Fruit fly (Drosophila melanogaster) whole organism, embryonic: ENCODE data around the gene dah.
A peak's percentile ranks its signal among the peaks of the same experiment; 100 is the strongest.

Experiments used
- Ada2b ChIP-seq: fragments of 200-800 bp; sonication (Bioruptor generic); IDR thresholded peaks from 2 replicates; pipeline ENCODE4 v1.3.6; 2022; ENCODE audit warnings: missing biosample characterization, missing genetic modification characterization
- Atf6 ChIP-seq: fragments of 200-800 bp; sonication (Bioruptor generic); IDR thresholded peaks from 2 replicates; pipeline ENCODE4 v1.3.6; 2022; ENCODE audit warnings: missing biosample characterization, missing genetic modification characterization
- CG10147 ChIP-seq: fragments of 200-800 bp; sonication (Bioruptor generic); optimal IDR thresholded peaks from 2 replicates; lab custom pipeline; 2019; ENCODE audit warnings: missing biosample characterization, mild to moderate bottlenecking, missing genetic modification characterization, moderate library complexity
- CG10209 ChIP-seq: fragments of 200-800 bp; sonication (Bioruptor generic); optimal IDR thresholded peaks from 3 replicates; lab custom pipeline; 2017; ENCODE audit warnings: missing biosample characterization, mild to moderate bottlenecking, missing genetic modification characterization, missing genetic modification reagents
- CG10462 ChIP-seq: fragments of 200-800 bp; sonication (Bioruptor generic); optimal IDR thresholded peaks from 2 replicates; lab custom pipeline; 2016; ENCODE audit warnings: missing biosample characterization, missing genetic modification characterization
- CG10543 ChIP-seq: fragments of 200-800 bp; sonication (Bioruptor generic); optimal IDR thresholded peaks from 3 replicates; lab custom pipeline; 2017; ENCODE audit warnings: missing biosample characterization, mild to moderate bottlenecking, missing genetic modification characterization, moderate library complexity
- CG10565 ChIP-seq: fragments of 200-800 bp; sonication (Bioruptor generic); optimal IDR thresholded peaks from 3 replicates; lab custom pipeline; 2016; ENCODE audit warnings: missing biosample characterization, mild to moderate bottlenecking, missing genetic modification characterization
- CG11085 ChIP-seq: fragments of 200-800 bp; sonication (Bioruptor generic); IDR thresholded peaks from 2 replicates; pipeline ENCODE4 v1.3.6; 2022; ENCODE audit warnings: missing biosample characterization, missing genetic modification characterization
- CG11504 ChIP-seq: fragments of 200-800 bp; sonication (Bioruptor generic); optimal IDR thresholded peaks from 3 replicates; lab custom pipeline; 2019; ENCODE audit warnings: missing biosample characterization, mild to moderate bottlenecking, missing genetic modification characterization, moderate library complexity
- CG11696 ChIP-seq: fragments of 200-800 bp; sonication (Bioruptor generic); IDR thresholded peaks from 2 replicates; pipeline ENCODE4 v1.3.6; 2022; ENCODE audit warnings: missing biosample characterization, missing genetic modification characterization
- CG12942 ChIP-seq: fragments of 200-800 bp; sonication (Bioruptor generic); optimal IDR thresholded peaks from 3 replicates; lab custom pipeline; 2016; ENCODE audit warnings: missing biosample characterization, missing genetic modification characterization
- CG13424 ChIP-seq: fragments of 200-800 bp; sonication (Bioruptor generic); optimal IDR thresholded peaks from 2 replicates; lab custom pipeline; 2019; ENCODE audit warnings: missing biosample characterization, mild to moderate bottlenecking, missing genetic modification characterization, moderate library complexity
- CG15011 ChIP-seq: fragments of 200-800 bp; sonication (Bioruptor generic); optimal IDR thresholded peaks from 3 replicates; lab custom pipeline; 2018; ENCODE audit warnings: missing biosample characterization, mild to moderate bottlenecking, missing genetic modification characterization
- CG1529 ChIP-seq: fragments of 200-800 bp; sonication (Bioruptor generic); optimal IDR thresholded peaks from 3 replicates; lab custom pipeline; 2018; ENCODE audit warnings: missing biosample characterization, missing genetic modification characterization
- CG17385 ChIP-seq: fragments of 200-800 bp; sonication (Bioruptor generic); optimal IDR thresholded peaks from 3 replicates; lab custom pipeline; 2018; ENCODE audit warnings: missing biosample characterization, mild to moderate bottlenecking, missing genetic modification characterization
- CG17568 ChIP-seq: fragments of 200-800 bp; sonication (Bioruptor generic); optimal IDR thresholded peaks from 2 replicates; lab custom pipeline; 2018; ENCODE audit warnings: missing biosample characterization, mild to moderate bottlenecking, missing genetic modification characterization, moderate library complexity
- CG18764 ChIP-seq: fragments of 200-800 bp; sonication (Bioruptor generic); optimal IDR thresholded peaks from 3 replicates; lab custom pipeline; 2016; ENCODE audit warnings: missing biosample characterization, missing genetic modification characterization
- CG4424 ChIP-seq: fragments of 200-800 bp; sonication (Bioruptor generic); optimal IDR thresholded peaks from 3 replicates; lab custom pipeline; 2016; ENCODE audit warnings: missing biosample characterization, missing genetic modification characterization
- CG4617 ChIP-seq: fragments of 200-800 bp; sonication (Bioruptor generic); optimal IDR thresholded peaks from 3 replicates; lab custom pipeline; 2016; ENCODE audit warnings: missing biosample characterization, missing genetic modification characterization, borderline replicate concordance
- CG5245 ChIP-seq: fragments of 200-800 bp; sonication (Bioruptor generic); optimal IDR thresholded peaks from 3 replicates; lab custom pipeline; 2016; ENCODE audit warnings: missing biosample characterization, missing genetic modification characterization
- CG6765 ChIP-seq: fragments of 200-800 bp; sonication (Bioruptor generic); optimal IDR thresholded peaks from 3 replicates; lab custom pipeline; 2017; ENCODE audit warnings: missing biosample characterization, mild to moderate bottlenecking, missing genetic modification characterization
- CG6813 ChIP-seq: fragments of 200-800 bp; sonication (Bioruptor generic); optimal IDR thresholded peaks from 2 replicates; lab custom pipeline; 2017; ENCODE audit warnings: missing biosample characterization, missing genetic modification characterization, mild to moderate bottlenecking, moderate library complexity, missing genetic modification reagents
- CG7372 ChIP-seq: fragments of 200-800 bp; sonication (Bioruptor generic); IDR thresholded peaks from 2 replicates; pipeline ENCODE4 v1.3.6; 2022; ENCODE audit warnings: missing biosample characterization, missing genetic modification characterization
- CG8281 ChIP-seq: fragments of 200-800 bp; sonication (Bioruptor generic); optimal IDR thresholded peaks from 2 replicates; lab custom pipeline; 2018; ENCODE audit warnings: missing biosample characterization, mild to moderate bottlenecking, missing genetic modification characterization, moderate library complexity
- CG9876 ChIP-seq: fragments of 200-800 bp; sonication (Bioruptor generic); optimal IDR thresholded peaks from 2 replicates; lab custom pipeline; 2016; ENCODE audit warnings: missing biosample characterization, missing genetic modification characterization
- Dip2 ChIP-seq: fragments of 200-800 bp; sonication (Bioruptor generic); IDR thresholded peaks from 2 replicates; pipeline ENCODE4 v1.3.6; 2022; ENCODE audit warnings: missing biosample characterization, missing genetic modification characterization
- Elba2 ChIP-seq: fragments of 200-800 bp; sonication (Bioruptor generic); optimal IDR thresholded peaks from 3 replicates; lab custom pipeline; 2016; ENCODE audit warnings: missing biosample characterization, missing genetic modification characterization
- Gsc ChIP-seq: fragments of 200-800 bp; sonication (Bioruptor generic); IDR thresholded peaks from 2 replicates; pipeline ENCODE4 v1.3.6; 2022; ENCODE audit warnings: missing biosample characterization, missing genetic modification characterization
- Hr78 ChIP-seq, 2 experiments: fragments of 200-800 bp in 1 of 2; fragments of >200 bp in 1 of 2; sonication (Bioruptor generic) in 1 of 2; optimal IDR thresholded peaks; 2 replicates each; lab custom pipeline; 2017 to 2019; ENCODE audit warnings: missing biosample characterization in 2 of 2, missing genetic modification characterization in 2 of 2, mild to moderate bottlenecking in 1 of 2, moderate library complexity in 1 of 2
- Med ChIP-seq: fragments of 200-800 bp; sonication (Bioruptor generic); peaks from one replicate; lab custom pipeline; 2016; ENCODE audit warnings: missing biosample characterization, missing genetic modification characterization, mild to moderate bottlenecking, inconsistent platforms, moderate library complexity
- Myb ChIP-seq: fragments of 200-800 bp; sonication (Bioruptor generic); optimal IDR thresholded peaks from 2 replicates; lab custom pipeline; 2016; ENCODE audit warnings: missing biosample characterization, missing genetic modification characterization
- Oli ChIP-seq: fragments of 200-800 bp; sonication (Bioruptor generic); optimal IDR thresholded peaks from 2 replicates; lab custom pipeline; 2018; ENCODE audit warnings: missing biosample characterization, mild to moderate bottlenecking, missing genetic modification characterization, moderate library complexity
- PHDP ChIP-seq: fragments of 200-800 bp; sonication (Bioruptor generic); optimal IDR thresholded peaks from 3 replicates; lab custom pipeline; 2018; ENCODE audit warnings: missing biosample characterization, mild to moderate bottlenecking, missing genetic modification characterization, moderate library complexity
- TFAM ChIP-seq: fragments of 200-800 bp; sonication (Bioruptor generic); optimal IDR thresholded peaks from 2 replicates; lab custom pipeline; 2017; ENCODE audit warnings: missing biosample characterization, missing genetic modification characterization, inconsistent platforms
- al ChIP-seq: fragments of 200-800 bp; sonication (Bioruptor generic); IDR thresholded peaks from 2 replicates; pipeline ENCODE4 v1.3.6; 2022; ENCODE audit warnings: missing biosample characterization, missing genetic modification characterization
- ato ChIP-seq: fragments of 200-800 bp; sonication (Bioruptor generic); IDR thresholded peaks from 2 replicates; pipeline ENCODE4 v1.3.6; 2022; ENCODE audit warnings: missing biosample characterization, missing genetic modification characterization; ENCODE audit not compliant: partially characterized antibody
- cwo ChIP-seq: fragments of 200-800 bp; sonication (Bioruptor generic); optimal IDR thresholded peaks from 3 replicates; lab custom pipeline; 2017; ENCODE audit warnings: missing biosample characterization, missing genetic modification characterization, mild to moderate bottlenecking, moderate library complexity, missing genetic modification reagents
- dm ChIP-seq: fragments of 200-800 bp; sonication (Bioruptor generic); optimal IDR thresholded peaks from 3 replicates; lab custom pipeline; 2016; ENCODE audit warnings: missing biosample characterization, missing genetic modification characterization
- ems ChIP-seq: fragments of 200-800 bp; sonication (Bioruptor generic); optimal IDR thresholded peaks from 3 replicates; lab custom pipeline; 2016; ENCODE audit warnings: missing biosample characterization, missing genetic modification characterization
- gro ChIP-seq: fragments of 200-800 bp; sonication (Bioruptor generic); optimal IDR thresholded peaks from 2 replicates; lab custom pipeline; 2016; ENCODE audit warnings: missing biosample characterization, missing genetic modification characterization
- gsb-n ChIP-seq: fragments of 200-800 bp; sonication (Bioruptor generic); optimal IDR thresholded peaks from 3 replicates; lab custom pipeline; 2018; ENCODE audit warnings: missing biosample characterization, mild to moderate bottlenecking, missing genetic modification characterization
- jing ChIP-seq: fragments of 200-800 bp; sonication (Bioruptor generic); optimal IDR thresholded peaks from 2 replicates; lab custom pipeline; 2018; ENCODE audit warnings: missing biosample characterization, mild to moderate bottlenecking, missing genetic modification characterization
- onecut ChIP-seq: fragments of 200-800 bp; sonication (Bioruptor generic); IDR thresholded peaks from 2 replicates; pipeline ENCODE4 v1.3.6; 2022; ENCODE audit warnings: missing biosample characterization, missing genetic modification characterization
- p53 ChIP-seq: fragments of 200-800 bp; sonication (Bioruptor generic); optimal IDR thresholded peaks from 2 replicates; lab custom pipeline; 2016; ENCODE audit warnings: missing biosample characterization, missing genetic modification characterization
- pho ChIP-seq: fragments of 200-800 bp; sonication (Bioruptor generic); optimal IDR thresholded peaks from 2 replicates; lab custom pipeline; 2016; ENCODE audit warnings: missing biosample characterization, missing genetic modification characterization
- pnt ChIP-seq: fragments of 200-800 bp; sonication (Bioruptor generic); optimal IDR thresholded peaks from 3 replicates; lab custom pipeline; 2016; ENCODE audit warnings: missing biosample characterization, missing genetic modification characterization
- sd ChIP-seq: fragments of 200-800 bp; sonication (Bioruptor generic); optimal IDR thresholded peaks from 3 replicates; lab custom pipeline; 2018; ENCODE audit warnings: missing biosample characterization, mild to moderate bottlenecking, missing genetic modification characterization, moderate library complexity
- sr ChIP-seq: fragments of 200-800 bp; sonication (Bioruptor generic); IDR thresholded peaks from 3 replicates; pipeline ENCODE4 v1.3.6; 2022; ENCODE audit warnings: missing biosample characterization, missing genetic modification characterization
- twi ChIP-seq: fragments of 200-800 bp; optimal IDR thresholded peaks from 2 replicates; lab custom pipeline; 2019; ENCODE audit warnings: missing biosample characterization, mild to moderate bottlenecking, missing genetic modification characterization, moderate library complexity
- wek ChIP-seq: fragments of 200-800 bp; sonication (Bioruptor generic); optimal IDR thresholded peaks from 3 replicates; lab custom pipeline; 2018; ENCODE audit warnings: missing biosample characterization, mild to moderate bottlenecking, missing genetic modification characterization, moderate library complexity

dah gene

dm6 chrX:15323302-15323880 lies 4.8 kb upstream of the dah start (continued):
- TF ChIP-seq Elba2 (no peak), gro (GFP tag; lab: Kevin White, UChicago) (peak; percentile 87), jing (no peak), CG12942 (peak; percentile 79), wek (GFP tag; lab: Kevin White, UChicago) (peak; percentile 68), Atf6 (GFP tag; lab: Robert Waterston, UW) (peak; percentile 88), CG4617 (GFP tag; lab: Kevin White, UChicago) (peak; percentile 57), p53 (GFP tag; lab: Kevin White, UChicago) (peak; percentile 88), CG9876 (GFP tag; lab: Kevin White, UChicago) (peak; percentile 76), PHDP (tag; lab: Kevin White, UChicago) (peak; percentile 75), ato (GFP tag; lab: Robert Waterston, UW) (peak; percentile 54; the same call in 1 of the 2 replicates), pho (GFP tag; lab: Kevin White, UChicago) (peak; percentile 84), ems (GFP tag; lab: Kevin White, UChicago) (peak; percentile 81), sr (GFP tag; lab: Robert Waterston, UW) (peak; percentile 86; the same call in 2 of the 3 replicates), Gsc (GFP tag; lab: Robert Waterston, UW) (no peak; the same call in 1 of the 2 replicates), Hr78 (GFP tag; optimal IDR thresholded peaks at IDR 0.05; lab: Kevin White, UChicago) (peak in 1 of 2 experiments; percentile 48), CG18764 (GFP tag; lab: Kevin White, UChicago) (peak; percentile 46), CG4424 (GFP tag; lab: Kevin White, UChicago) (peak; percentile 68), CG8281 (tag; lab: Kevin White, UChicago) (no peak), dm (GFP tag; lab: Kevin White, UChicago) (peak; percentile 96), CG5245 (GFP tag; lab: Kevin White, UChicago) (peak; percentile 76), CG15011 (GFP tag; lab: Kevin White, UChicago) (no peak), Oli (tag; lab: Kevin White, UChicago) (peak; percentile 61), TFAM (GFP tag; lab: Kevin White, UChicago) (no peak), al (GFP tag; lab: Robert Waterston, UW) (peak; percentile 83), Med (GFP tag; lab: Kevin White, UChicago) (peak; percentile 98), onecut (GFP tag; lab: Robert Waterston, UW) (peak; percentile 87), gsb-n (tag; lab: Kevin White, UChicago) (no peak), Myb (peak; percentile 71), CG10209 (GFP tag; lab: Kevin White, UChicago) (peak; percentile 78), sd (tag; lab: Kevin White, UChicago) (peak; percentile 76), cwo (GFP tag; lab: Kevin White, UChicago) (peak; percentile 81), CG11085 (peak; percentile 87), CG1529 (GFP tag; lab: Kevin White, UChicago) (peak; percentile 54), CG7372 (peak; percentile 74), CG6813 (GFP tag; lab: Kevin White, UChicago) (peak; percentile 88), CG17568 (GFP tag; lab: Kevin White, UChicago) (no peak), CG17385 (GFP tag; lab: Kevin White, UChicago) (peak; percentile 78), CG11696 (GFP tag; lab: Robert Waterston, UW) (peak; percentile 64; the same call in 1 of the 2 replicates), twi (tag; lab: Kevin White, UChicago) (peak; percentile 66), CG10147 (peak; percentile 39), pnt (GFP tag; lab: Kevin White, UChicago) (peak; percentile 87), CG10543 (peak; percentile 97), Ada2b (GFP tag; lab: Robert Waterston, UW) (peak; percentile 90), CG11504 (tag; lab: Kevin White, UChicago) (peak; percentile 83), CG6765 (GFP tag; lab: Kevin White, UChicago) (peak; percentile 76), Dip2 (GFP tag; lab: Robert Waterston, UW) (no peak), CG10462 (GFP tag; lab: Kevin White, UChicago) (peak; percentile 54), CG10565 (GFP tag; lab: Kevin White, UChicago) (no peak), CG13424 (peak; percentile 65)
